In genomic region chrX:9837989-9838541, ce11 we compare ENCODE assay signal across 5 worm cellular contexts.
TF ChIP-seq lines count a peak whose summit lies in the region.

Gene ipla-2, minus strand, starts transcription at chrX:9838039.

TF ChIP-seq in whole organism, L1 larva, 84 proteins besides CTCF, POLR2A, EP300 and RAD21 (continues in another document):
- TF ChIP-seq unc-62 (GFP tag; optimal IDR thresholded peaks at IDR 0.05; lab: Kevin White, UChicago) (no peak), ceh-90 (tag; optimal IDR thresholded peaks at IDR 0.05; lab: Kevin White, UChicago) (no peak), nhr-85 (tag; lab: Kevin White, UChicago) (peak; percentile 69), alr-1 (tag; optimal IDR thresholded peaks at IDR 0.05; lab: Kevin White, UChicago; ENCODE audit: borderline replicate concordance) (no peak), sptf-1 (tag; optimal IDR thresholded peaks at IDR 0.05; lab: Kevin White, UChicago) (no peak), hlh-17 (GFP tag; optimal IDR thresholded peaks at IDR 0.05; lab: Kevin White, UChicago; ENCODE audit: borderline replicate concordance) (no peak), egl-13 (tag; optimal IDR thresholded peaks at IDR 0.05; lab: Kevin White, UChicago) (peak; percentile 15), unc-130 (tag; optimal IDR thresholded peaks at IDR 0.05; lab: Kevin White, UChicago) (no peak), nhr-11 (tag; optimal IDR thresholded peaks at IDR 0.05; lab: Kevin White, UChicago) (no peak), fkh-4 (tag; optimal IDR thresholded peaks at IDR 0.05; lab: Kevin White, UChicago; ENCODE audit: borderline replicate concordance) (no peak), ceh-88 (GFP tag; IDR thresholded peaks at IDR 0.05; lab: Robert Waterston, UW) (no peak), pqm-1 (tag; optimal IDR thresholded peaks at IDR 0.05; lab: Kevin White, UChicago) (no peak), pag-3 (tag; optimal IDR thresholded peaks at IDR 0.05; lab: Kevin White, UChicago; ENCODE audit: borderline replicate concordance, insufficient read depth) (peak; percentile 50), F16B12.6 (tag; optimal IDR thresholded peaks at IDR 0.05; lab: Kevin White, UChicago) (peak; percentile 20), zag-1 (tag; optimal IDR thresholded peaks at IDR 0.05; lab: Kevin White, UChicago) (no peak), efl-1 (optimal IDR thresholded peaks at IDR 0.05; lab: Kevin White, UChicago) (peak; percentile 26 to 30), efl-1 (GFP tag; optimal IDR thresholded peaks at IDR 0.05 in 1 of 2; lab: Kevin White, UChicago) (peak; percentile 34 to 65), rnt-1 (tag; optimal IDR thresholded peaks at IDR 0.05; lab: Kevin White, UChicago) (peak; percentile 55)

TF ChIP-seq in whole organism, L3 larva, 47 proteins besides CTCF, POLR2A, EP300 and RAD21 (continues in another document):
- TF ChIP-seq elt-2 (tag; optimal IDR thresholded peaks at IDR 0.05; lab: Kevin White, UChicago) (peak; percentile 41), fos-1 (tag; optimal IDR thresholded peaks at IDR 0.05; lab: Kevin White, UChicago) (no peak), hmg-11 (tag; optimal IDR thresholded peaks at IDR 0.05; lab: Kevin White, UChicago) (peak; percentile 56), nfya-1 (tag; optimal IDR thresholded peaks at IDR 0.05; lab: Kevin White, UChicago; ENCODE audit: insufficient read depth) (peak; percentile 75), fkh-10 (GFP tag; optimal IDR thresholded peaks at IDR 0.05; lab: Kevin White, UChicago) (peak; percentile 74), lin-39 (tag; optimal IDR thresholded peaks at IDR 0.05; lab: Kevin White, UChicago) (peak; percentile 47), snpc-4 (tag; optimal IDR thresholded peaks at IDR 0.05; lab: Kevin White, UChicago) (peak; percentile 68), egl-5 (tag; optimal IDR thresholded peaks at IDR 0.05; lab: Kevin White, UChicago) (no peak), fkh-2 (tag; optimal IDR thresholded peaks at IDR 0.05; lab: Kevin White, UChicago) (no peak), pqm-1 (tag; optimal IDR thresholded peaks at IDR 0.05; lab: Kevin White, UChicago) (peak; percentile 46), zag-1 (tag; optimal IDR thresholded peaks at IDR 0.05; lab: Kevin White, UChicago) (no peak), daf-12 (tag; optimal IDR thresholded peaks at IDR 0.05; lab: Kevin White, UChicago) (no peak), mdl-1 (tag; optimal IDR thresholded peaks at IDR 0.05; lab: Kevin White, UChicago) (peak; percentile 23), nhr-76 (tag; optimal IDR thresholded peaks at IDR 0.05; lab: Kevin White, UChicago) (no peak), nhr-25 (tag; optimal IDR thresholded peaks at IDR 0.05; lab: Kevin White, UChicago) (peak; percentile 66), ama-1 (optimal IDR thresholded peaks at IDR 0.05; lab: Kevin White, UChicago) (peak; percentile 45), pha-4 (tag; optimal IDR thresholded peaks at IDR 0.05; lab: Kevin White, UChicago) (peak; percentile 71), lin-15B (tag; optimal IDR thresholded peaks at IDR 0.05; lab: Kevin White, UChicago) (peak; percentile 75), skn-1 (tag; optimal IDR thresholded peaks at IDR 0.05; lab: Kevin White, UChicago) (peak; percentile 51)

TF ChIP-seq in whole organism, early embryonic, 17 proteins besides CTCF, POLR2A, EP300 and RAD21:
- peak; percentile 47 for TF ChIP-seq F13C5.2 (tag; optimal IDR thresholded peaks at IDR 0.05; lab: Kevin White, UChicago)
- no peak for TF ChIP-seq ets-7 (tag; optimal IDR thresholded peaks at IDR 0.05; lab: Kevin White, UChicago)
- no peak for TF ChIP-seq scrt-1 (GFP tag; IDR thresholded peaks at IDR 0.05; lab: Robert Waterston, UW)
TF ChIP-seq in whole organism, early embryonic: peak in this region for 1.

TF ChIP-seq in whole organism, midembryonic, 9 proteins besides CTCF, POLR2A, EP300 and RAD21:
- TF ChIP-seq cog-1 (tag; optimal IDR thresholded peaks at IDR 0.05; lab: Kevin White, UChicago), result peak; percentile 7
- no peak for TF ChIP-seq ref-1 (GFP tag; conservative IDR thresholded peaks at IDR 0.05; lab: Robert Waterston, UW)

TF ChIP-seq in whole organism, young adult, 124 proteins besides CTCF, POLR2A, EP300 and RAD21:
- TF ChIP-seq hmg-1.2 (GFP tag; IDR thresholded peaks at IDR 0.05; lab: Robert Waterston, UW) (peak; percentile 36; the same call in 1 of the 2 replicates), snpc-4 (GFP tag; optimal IDR thresholded peaks at IDR 0.05; lab: Kevin White, UChicago) (no peak), snpc-4 (tag; optimal IDR thresholded peaks at IDR 0.05; lab: Kevin White, UChicago) (peak in 1 of 4 experiments; percentile 21), cebp-1 (GFP tag; IDR thresholded peaks at IDR 0.05; lab: Robert Waterston, UW) (peak; percentile 74), cebp-1 (tag; optimal IDR thresholded peaks at IDR 0.05; lab: Kevin White, UChicago) (peak; percentile 90), tbx-9 (tag; optimal IDR thresholded peaks at IDR 0.05; lab: Kevin White, UChicago; ENCODE audit: borderline replicate concordance) (no peak), nhr-80 (tag; optimal IDR thresholded peaks at IDR 0.05; lab: Kevin White, UChicago) (peak; percentile 72), aptf-3 (GFP tag; IDR thresholded peaks at IDR 0.05; lab: Robert Waterston, UW) (no peak), mcd-1 (GFP tag; IDR thresholded peaks at IDR 0.05; lab: Robert Waterston, UW) (peak; percentile 88), ceh-27 (GFP tag; optimal IDR thresholded peaks at IDR 0.05; lab: Kevin White, UChicago) (peak; percentile 37), dpff-1 (tag; optimal IDR thresholded peaks at IDR 0.05; lab: Kevin White, UChicago) (no peak), dox-1 (GFP tag; IDR thresholded peaks at IDR 0.05; lab: Robert Waterston, UW) (0 out of 2 replicates have a peak, but pooled peaks have one; percentile 14), efl-1 (GFP tag; optimal IDR thresholded peaks at IDR 0.05; lab: Kevin White, UChicago) (no peak), K12H6.12 (tag; optimal IDR thresholded peaks at IDR 0.05; lab: Kevin White, UChicago) (peak; percentile 48), F23B12.7 (tag; optimal IDR thresholded peaks at IDR 0.05; lab: Kevin White, UChicago; ENCODE audit: insufficient read depth) (peak; percentile 17), attf-5 (GFP tag; optimal IDR thresholded peaks at IDR 0.05; lab: Kevin White, UChicago) (peak; percentile 69)

Comparison
In these comparisons a context has a peak if more than half of its experiments do, and no peak if none do; other contexts are left out.
1. Of the 8 proteins assayed by ChIP-seq in both whole organism, young adult and whole organism, L1 larva: peak only in whole organism, young adult: none; only in whole organism, L1 larva: dpl-1, efl-1, lin-35 and nhr-90; in both: none; in neither: 3; mixed calls (peak in some experiments, not most) for 1.